Worm (Caenorhabditis elegans) whole organism, late embryonic: Measurements from ENCODE around the gene srbc-84.

ENCODE experiments used
- ceh-18 ChIP-seq: sonication (generic microtip); optimal IDR thresholded peaks from 2 replicates; lab custom pipeline; 2016; ENCODE audit warnings: missing genetic modification characterization, missing compliant biosample characterization
- ceh-2 ChIP-seq: sonication (generic microtip); optimal IDR thresholded peaks from 2 replicates; lab custom pipeline; 2016; ENCODE audit warnings: missing genotype, missing genetic modification characterization, missing compliant biosample characterization
- elt-4 ChIP-seq: sonication (generic microtip); optimal IDR thresholded peaks from 2 replicates; lab custom pipeline; 2016; ENCODE audit warnings: missing genetic modification characterization, missing compliant biosample characterization
- nhr-11 ChIP-seq: fragments of 150-350 bp; optimal IDR thresholded peaks from 2 replicates; lab custom pipeline; 2014; ENCODE audit warnings: missing biosample characterization, missing genetic modification characterization
- sdc-2 ChIP-seq: sonication (generic microtip); optimal IDR thresholded peaks from 2 replicates; lab custom pipeline; 2016; ENCODE audit warnings: missing genotype, missing genetic modification characterization, missing compliant biosample characterization
- sox-4 ChIP-seq: sonication (generic microtip); optimal IDR thresholded peaks from 2 replicates; lab custom pipeline; 2017; ENCODE audit warnings: mild to moderate bottlenecking, missing genetic modification characterization, inconsistent platforms, missing compliant biosample characterization
- unc-3 ChIP-seq, 2 experiments: fragments of 200-800 bp in 1 of 2; sonication (Bioruptor generic) in 1 of 2; sonication (generic microtip) in 1 of 2; conservative IDR thresholded peaks in 1 of 2; optimal IDR thresholded peaks in 1 of 2; 2 replicates each; pipeline versions ENCODE4 v1.3.6 to Lab custom; 2016 to 2022; ENCODE audit warnings: missing compliant biosample characterization in 2 of 2, missing genetic modification characterization in 2 of 2, missing genetic modification reagents in 1 of 2
- unc-86 ChIP-seq: sonication (generic microtip); optimal IDR thresholded peaks from 2 replicates; lab custom pipeline; 2016; ENCODE audit warnings: missing genetic modification characterization, missing compliant biosample characterization
- zip-5 ChIP-seq: sonication (generic microtip); optimal IDR thresholded peaks from 2 replicates; lab custom pipeline; 2016; ENCODE audit warnings: missing genetic modification characterization, missing compliant biosample characterization

ce11 chrV:16285794-16286193 is 13.0 kb upstream of the srbc-84 start, which contains the start of gene F28G4.4:
- no peak for TF ChIP-seq zip-5 (tag; lab: Kevin White, UChicago)
- TF ChIP-seq ceh-2: no peak
- no peak for TF ChIP-seq sdc-2 (tag; lab: Kevin White, UChicago)
- no peak for TF ChIP-seq ceh-18
- TF ChIP-seq nhr-11 (tag; lab: Kevin White, UChicago): no peak
- TF ChIP-seq sox-4 (tag; lab: Kevin White, UChicago): no peak
- no peak for TF ChIP-seq unc-86
- no peak for TF ChIP-seq elt-4 (tag; lab: Kevin White, UChicago)
- no peak for TF ChIP-seq unc-3 (GFP tag; conservative IDR thresholded peaks at IDR 0.05; lab: Robert Waterston, UW)
- TF ChIP-seq unc-3 (tag; optimal IDR thresholded peaks at IDR 0.05; lab: Kevin White, UChicago): no peak
